Fruit fly (Drosophila melanogaster): ENCODE measurements around the gene Dus1.
A peak's percentile ranks its signal among the peaks of the same experiment; 100 is the strongest.

The Dus1 gene

dm6 chr2L:267441-268089, 4.0 kb downstream of the Dus1 start, which contains the start of gene CG17075:
Gene CG17075, minus strand, starts transcription at chr2L:267505.
- no peak for TF ChIP-seq CG17801 (GFP tag; optimal IDR thresholded peaks at IDR 0.05; ENCODE audit: partially characterized antibody)

dm6 chr2L:252174-252573, 19.4 kb downstream of the Dus1 start, which contains the start of gene Rpp30:
Gene Rpp30, minus strand, starts transcription at chr2L:252373.
- TF ChIP-seq CG17801 (GFP tag; optimal IDR thresholded peaks at IDR 0.05; ENCODE audit: partially characterized antibody), result no peak

dm6 chr2L:250507-251215, 20.9 kb downstream of the Dus1 start, which contains the start of gene kis:
Gene kis, minus strand, starts transcription at chr2L:250823.
- peak; percentile 75 for TF ChIP-seq CG17801 (GFP tag; optimal IDR thresholded peaks at IDR 0.05; ENCODE audit: partially characterized antibody)

- no peak for TF ChIP-seq CG17801 (GFP tag; optimal IDR thresholded peaks at IDR 0.05; ENCODE audit: partially characterized antibody)
Measured at dm6 chr2L:249048-249825, 22.3 kb downstream of the Dus1 start.

- TF ChIP-seq CG17801 (GFP tag; optimal IDR thresholded peaks at IDR 0.05; ENCODE audit: partially characterized antibody), result no peak
Measured at dm6 chr2L:248592-248991, 23.0 kb downstream of the Dus1 start.

dm6 chr2L:247845-248473, 23.6 kb downstream of the Dus1 start:
- TF ChIP-seq CG17801 (GFP tag; optimal IDR thresholded peaks at IDR 0.05; ENCODE audit: partially characterized antibody), result no peak

dm6 chr2L:247432-247831, 24.1 kb downstream of the Dus1 start:
- TF ChIP-seq CG17801 (GFP tag; optimal IDR thresholded peaks at IDR 0.05; ENCODE audit: partially characterized antibody), result no peak

- TF ChIP-seq CG17801 (GFP tag; optimal IDR thresholded peaks at IDR 0.05; ENCODE audit: partially characterized antibody), result peak; percentile 79
Measured at dm6 chr2L:246656-247340, 24.7 kb downstream of the Dus1 start.

dm6 chr2L:244559-244958, 27.0 kb downstream of the Dus1 start:
- TF ChIP-seq CG17801 (GFP tag; optimal IDR thresholded peaks at IDR 0.05; ENCODE audit: partially characterized antibody), result no peak

dm6 chr2L:243819-244218, 27.7 kb downstream of the Dus1 start:
- no peak for TF ChIP-seq CG17801 (GFP tag; optimal IDR thresholded peaks at IDR 0.05; ENCODE audit: partially characterized antibody)

dm6 chr2L:243123-243522, 28.4 kb downstream of the Dus1 start:
- no peak for TF ChIP-seq CG17801 (GFP tag; optimal IDR thresholded peaks at IDR 0.05; ENCODE audit: partially characterized antibody)

dm6 chr2L:241415-241814, 30.1 kb downstream of the Dus1 start:
- TF ChIP-seq CG17801 (GFP tag; optimal IDR thresholded peaks at IDR 0.05; ENCODE audit: partially characterized antibody), result no peak

dm6 chr2L:240176-240769, 31.3 kb downstream of the Dus1 start:
- no peak for TF ChIP-seq CG17801 (GFP tag; optimal IDR thresholded peaks at IDR 0.05; ENCODE audit: partially characterized antibody)

- TF ChIP-seq CG17801 (GFP tag; optimal IDR thresholded peaks at IDR 0.05; ENCODE audit: partially characterized antibody), result no peak
Measured at dm6 chr2L:232187-232586, 39.4 kb downstream of the Dus1 start, which contains the start of gene CG13693. Gene CG13693, plus strand, starts transcription at chr2L:232487.

All from ovary, adult (tissue).